Worm (Caenorhabditis elegans) whole organism, L3 larva: Measurements from ENCODE around the gene srr-2.

Experiments used
- R02D3.7 ChIP-seq: fragments of 150-350 bp; optimal IDR thresholded peaks from 2 replicates; lab custom pipeline; 2014; ENCODE audit warnings: missing biosample characterization, missing genetic modification characterization
- aly-2 ChIP-seq: fragments of 150-350 bp; optimal IDR thresholded peaks from 2 replicates; lab custom pipeline; 2014; ENCODE audit warnings: missing biosample characterization, missing genetic modification characterization
- ama-1 ChIP-seq: fragments of 150-350 bp; optimal IDR thresholded peaks from 2 replicates; lab custom pipeline; 2018
- ceh-16 ChIP-seq: sonication (generic microtip); optimal IDR thresholded peaks from 2 replicates; lab custom pipeline; 2017; ENCODE audit warnings: missing biosample characterization, missing genetic modification characterization
- ceh-9 ChIP-seq: sonication (generic microtip); optimal IDR thresholded peaks from 2 replicates; lab custom pipeline; 2018; ENCODE audit warnings: missing biosample characterization, missing genetic modification characterization
- daf-12 ChIP-seq: fragments of 150-350 bp; optimal IDR thresholded peaks from 2 replicates; lab custom pipeline; 2014; ENCODE audit warnings: missing biosample characterization, missing genetic modification reagents, missing genetic modification characterization
- egl-27 ChIP-seq: sonication (generic microtip); optimal IDR thresholded peaks from 4 replicates; lab custom pipeline; 2017; ENCODE audit warnings: missing biosample characterization, missing genetic modification reagents, missing genetic modification characterization
- egl-5 ChIP-seq: fragments of 150-350 bp; optimal IDR thresholded peaks from 2 replicates; lab custom pipeline; 2017; ENCODE audit warnings: missing biosample characterization, missing genetic modification reagents, missing genetic modification characterization, inconsistent platforms
- elt-3 ChIP-seq, 3 experiments: fragments of 150-350 bp in 1 of 3; sonication (generic microtip) in 2 of 3; optimal IDR thresholded peaks; 2 replicates in 2 of 3; 4 replicates in 1 of 3; lab custom pipeline; 2014 to 2017; ENCODE audit warnings: missing biosample characterization in 3 of 3, missing genetic modification characterization in 3 of 3
- eor-1 ChIP-seq, 2 experiments: fragments of 150-350 bp; optimal IDR thresholded peaks; 2 replicates each; lab custom pipeline; 2014 to 2018; ENCODE audit warnings: missing biosample characterization in 2 of 2, missing genetic modification characterization in 2 of 2
- fkh-10 ChIP-seq: sonication (generic microtip); optimal IDR thresholded peaks from 2 replicates; lab custom pipeline; 2017; ENCODE audit warnings: missing biosample characterization, missing genetic modification reagents, missing genetic modification characterization
- fos-1 ChIP-seq: fragments of 150-350 bp; optimal IDR thresholded peaks from 2 replicates; lab custom pipeline; 2014; ENCODE audit warnings: missing biosample characterization, missing genetic modification characterization
- jun-1 ChIP-seq: fragments of 150-350 bp; optimal IDR thresholded peaks from 2 replicates; lab custom pipeline; 2014; ENCODE audit warnings: missing biosample characterization, missing genetic modification reagents, missing genetic modification characterization
- lin-15B ChIP-seq: fragments of 150-350 bp; optimal IDR thresholded peaks from 2 replicates; lab custom pipeline; 2014; ENCODE audit warnings: missing biosample characterization, missing genetic modification characterization
- lin-39 ChIP-seq: fragments of 150-350 bp; optimal IDR thresholded peaks from 2 replicates; lab custom pipeline; 2018; ENCODE audit warnings: missing biosample characterization, missing genetic modification reagents, missing genetic modification characterization
- lsy-12 ChIP-seq: sonication (generic microtip); optimal IDR thresholded peaks from 2 replicates; lab custom pipeline; 2016; ENCODE audit warnings: mild to moderate bottlenecking, missing genetic modification characterization, missing compliant biosample characterization
- mdl-1 ChIP-seq: fragments of 150-350 bp; optimal IDR thresholded peaks from 2 replicates; lab custom pipeline; 2014; ENCODE audit warnings: missing biosample characterization, missing genetic modification characterization
- mml-1 ChIP-seq: fragments of 150-350 bp; sonication (generic microtip); optimal IDR thresholded peaks from 3 replicates; lab custom pipeline; 2014; ENCODE audit warnings: missing biosample characterization, missing genetic modification characterization
- nhr-11 ChIP-seq: fragments of 150-350 bp; optimal IDR thresholded peaks from 2 replicates; lab custom pipeline; 2014; ENCODE audit warnings: missing biosample characterization, missing genetic modification characterization
- nhr-12 ChIP-seq: fragments of 150-350 bp; optimal IDR thresholded peaks from 2 replicates; lab custom pipeline; 2014; ENCODE audit warnings: missing biosample characterization, missing genetic modification characterization
- nhr-23 ChIP-seq: fragments of 150-350 bp; optimal IDR thresholded peaks from 2 replicates; lab custom pipeline; 2014; ENCODE audit warnings: missing biosample characterization, missing genetic modification reagents, missing genetic modification characterization
- nhr-237 ChIP-seq: fragments of 150-350 bp; optimal IDR thresholded peaks from 2 replicates; lab custom pipeline; 2014; ENCODE audit warnings: missing biosample characterization, missing genetic modification characterization
- nhr-25 ChIP-seq: sonication (generic microtip); optimal IDR thresholded peaks from 2 replicates; lab custom pipeline; 2017; ENCODE audit warnings: missing biosample characterization, missing genetic modification characterization
- nhr-43 ChIP-seq: sonication (generic microtip); optimal IDR thresholded peaks from 2 replicates; lab custom pipeline; 2016; ENCODE audit warnings: mild to moderate bottlenecking, missing genetic modification characterization, missing compliant biosample characterization; ENCODE audit not compliant: poor library complexity, severe bottlenecking
- nhr-67 ChIP-seq: fragments of 150-350 bp; optimal IDR thresholded peaks from 2 replicates; lab custom pipeline; 2014; ENCODE audit warnings: missing biosample characterization, missing genetic modification characterization
- nhr-77 ChIP-seq: fragments of 150-350 bp; optimal IDR thresholded peaks from 2 replicates; lab custom pipeline; 2014; ENCODE audit warnings: missing biosample characterization, missing genetic modification characterization
- pha-4 ChIP-seq: fragments of 150-350 bp; optimal IDR thresholded peaks from 2 replicates; lab custom pipeline; 2014; ENCODE audit warnings: missing biosample characterization, missing genetic modification reagents, missing genetic modification characterization
- sea-2 ChIP-seq: fragments of 150-350 bp; sonication (generic microtip); optimal IDR thresholded peaks from 4 replicates; lab custom pipeline; 2014; ENCODE audit warnings: missing biosample characterization, missing genetic modification reagents, missing genetic modification characterization
- skn-1 ChIP-seq: fragments of 150-350 bp; optimal IDR thresholded peaks from 2 replicates; lab custom pipeline; 2014; ENCODE audit warnings: missing biosample characterization, missing genetic modification characterization
- snpc-4 ChIP-seq: fragments of 150-350 bp; optimal IDR thresholded peaks from 2 replicates; lab custom pipeline; 2014; ENCODE audit warnings: missing biosample characterization, missing genetic modification characterization
- unc-39 ChIP-seq: sonication (generic microtip); optimal IDR thresholded peaks from 4 replicates; lab custom pipeline; 2017; ENCODE audit warnings: missing biosample characterization, missing genetic modification characterization
- zag-1 ChIP-seq: fragments of 150-350 bp; optimal IDR thresholded peaks from 2 replicates; lab custom pipeline; 2014; ENCODE audit warnings: missing biosample characterization, missing genetic modification characterization
- ztf-11 ChIP-seq: fragments of 150-350 bp; optimal IDR thresholded peaks from 2 replicates; lab custom pipeline; 2014; ENCODE audit warnings: missing biosample characterization, missing genetic modification characterization

Gene srr-2

ce11 chrV:19257653-19258052 lies 40.7 kb upstream of the srr-2 start, which contains the start of gene F21D9.3:
F21D9.3 (minus strand) TSS chrV:19257753.
- TF ChIP-seq lin-39 (tag; lab: Kevin White, UChicago) (no peak), nhr-11 (tag; lab: Kevin White, UChicago) (no peak), mdl-1 (no peak), lin-15B (tag; lab: Kevin White, UChicago) (no peak), mml-1 (tag; lab: Kevin White, UChicago) (no peak), nhr-237 (tag; lab: Kevin White, UChicago) (no peak), snpc-4 (tag; lab: Kevin White, UChicago) (no peak), nhr-25 (tag; lab: Kevin White, UChicago) (no peak), elt-3 (tag; optimal IDR thresholded peaks at IDR 0.05; lab: Kevin White, UChicago) (no peak)

ce11 chrV:19253520-19253919 lies 36.5 kb upstream of the srr-2 start, which contains the start of gene F21D9.4:
F21D9.4 (plus strand) TSS chrV:19253820.
- TF ChIP-seq lin-39 (tag; lab: Kevin White, UChicago) = no peak
- no peak for TF ChIP-seq nhr-43
- TF ChIP-seq zag-1 = no peak

- TF ChIP-seq lin-15B (tag; lab: Kevin White, UChicago) (no peak), nhr-12 (no peak)
Observed at ce11 chrV:19251844-19252243, 34.9 kb upstream of the srr-2 start, which contains the start of gene F21D9.11. F21D9.11 (plus strand) TSS chrV:19252144.

- TF ChIP-seq egl-5 = no peak
- no peak for TF ChIP-seq pha-4
- no peak for TF ChIP-seq snpc-4 (tag; lab: Kevin White, UChicago)
Observed at ce11 chrV:19250983-19251382, 34.0 kb upstream of the srr-2 start, which contains the start of gene str-81. str-81 (minus strand) TSS chrV:19251083.

- no peak for TF ChIP-seq R02D3.7 (tag; lab: Kevin White, UChicago)
- no peak for TF ChIP-seq jun-1 (tag; lab: Kevin White, UChicago)
- no peak for TF ChIP-seq elt-3 (tag; optimal IDR thresholded peaks at IDR 0.05; lab: Kevin White, UChicago)
- no peak for TF ChIP-seq ztf-11 (tag; lab: Kevin White, UChicago)
- TF ChIP-seq lsy-12 (tag; lab: Kevin White, UChicago) = no peak
- TF ChIP-seq lin-15B (tag; lab: Kevin White, UChicago) = no peak
- TF ChIP-seq unc-39 = no peak
Observed at ce11 chrV:19240129-19240528, 23.2 kb upstream of the srr-2 start, which contains the start of the genes fbxb-115 and fbxb-1. fbxb-115 (minus strand) TSS chrV:19240229. fbxb-1 (plus strand) TSS chrV:19240354.

ce11 chrV:19237204-19237603 lies 20.2 kb upstream of the srr-2 start, which contains the start of gene fbxb-2:
fbxb-2 (minus strand) TSS chrV:19237304.
- TF ChIP-seq nhr-25 (tag; lab: Kevin White, UChicago) = no peak
- no peak for TF ChIP-seq lsy-12 (tag; lab: Kevin White, UChicago)
- TF ChIP-seq nhr-77 = no peak
- no peak for TF ChIP-seq fkh-10
- TF ChIP-seq lin-15B (tag; lab: Kevin White, UChicago) = no peak
- no peak for TF ChIP-seq skn-1 (tag; lab: Kevin White, UChicago)
- TF ChIP-seq nhr-237 (tag; lab: Kevin White, UChicago) = no peak
- TF ChIP-seq ama-1 (lab: Kevin White, UChicago) = no peak
- no peak for TF ChIP-seq ztf-11 (tag; lab: Kevin White, UChicago)
- no peak for TF ChIP-seq ceh-9 (tag; lab: Kevin White, UChicago)
- no peak for TF ChIP-seq mdl-1
- no peak for TF ChIP-seq nhr-43
- no peak for TF ChIP-seq ceh-16
- no peak for TF ChIP-seq egl-27
- TF ChIP-seq, all 47 proteins: peak for 0

- TF ChIP-seq nhr-11 (tag; lab: Kevin White, UChicago) = no peak
- TF ChIP-seq jun-1 (tag; lab: Kevin White, UChicago) = no peak
- no peak for TF ChIP-seq zag-1
- TF ChIP-seq nhr-67 (tag; lab: Kevin White, UChicago) = no peak
- TF ChIP-seq fkh-10 = no peak
- TF ChIP-seq fos-1 (tag; lab: Kevin White, UChicago) = no peak
- no peak for TF ChIP-seq R02D3.7 (tag; lab: Kevin White, UChicago)
- TF ChIP-seq daf-12 (tag; lab: Kevin White, UChicago) = no peak
- TF ChIP-seq ceh-16 = no peak
- no peak for TF ChIP-seq eor-1 (tag; optimal IDR thresholded peaks at IDR 0.05; lab: Kevin White, UChicago)
- TF ChIP-seq elt-3 (tag; optimal IDR thresholded peaks at IDR 0.05; lab: Kevin White, UChicago) = no peak
- TF ChIP-seq sea-2 = no peak
- TF ChIP-seq mdl-1 = no peak
- no peak for TF ChIP-seq nhr-25 (tag; lab: Kevin White, UChicago)
- TF ChIP-seq ztf-11 (tag; lab: Kevin White, UChicago) = no peak
- TF ChIP-seq aly-2 (tag; lab: Kevin White, UChicago) = no peak
- TF ChIP-seq skn-1 (tag; lab: Kevin White, UChicago) = no peak
- no peak for TF ChIP-seq mml-1 (tag; lab: Kevin White, UChicago)
- no peak for TF ChIP-seq nhr-23 (tag; lab: Kevin White, UChicago)
Observed at ce11 chrV:19233469-19233868, 16.5 kb upstream of the srr-2 start, which contains the start of gene fbxb-116. fbxb-116 (plus strand) TSS chrV:19233769.
